Fruit fly (Drosophila melanogaster): ENCODE data around the gene CG15306.

dm6 chrX:10369315-10369714 lies 37.7 kb upstream of the CG15306 start:
- TF ChIP-seq Snoo (tag; optimal IDR thresholded peaks at IDR 0.05) (no peak), CG10348 (GFP tag; IDR thresholded peaks at IDR 0.05) (no peak), CG34367 (tag; optimal IDR thresholded peaks at IDR 0.05) (no peak), CG32121 (GFP tag; IDR thresholded peaks at IDR 0.05) (no peak), CG4496 (GFP tag; IDR thresholded peaks at IDR 0.05) (no peak), CG13204 (GFP tag; optimal IDR thresholded peaks at IDR 0.05) (no peak), CG15710 (tag; optimal IDR thresholded peaks at IDR 0.05) (no peak), CG8159 (tag; optimal IDR thresholded peaks at IDR 0.05) (no peak), EcR (GFP tag; optimal IDR thresholded peaks at IDR 0.05) (no peak), Ets98B (GFP tag; IDR thresholded peaks at IDR 0.05) (no peak), Pif1A (GFP tag; optimal IDR thresholded peaks at IDR 0.05) (no peak), CG8301 (tag; optimal IDR thresholded peaks at IDR 0.05) (no peak), D1 (tag; optimal IDR thresholded peaks at IDR 0.05) (no peak), gl (tag; optimal IDR thresholded peaks at IDR 0.05) (no peak)
